Fruit fly (Drosophila melanogaster) whole organism, embryonic: ENCODE measurements around the gene Rdh.

ENCODE experiments used
- BEAF-32 ChIP-seq: fragments of 200-800 bp; sonication (Bioruptor generic); optimal IDR thresholded peaks from 3 replicates; lab custom pipeline; 2017; ENCODE audit warnings: missing biosample characterization, missing genetic modification characterization, mild to moderate bottlenecking, moderate library complexity, missing genetic modification reagents
- BtbVII ChIP-seq: fragments of 200-800 bp; sonication (Bioruptor generic); optimal IDR thresholded peaks from 3 replicates; lab custom pipeline; 2017; ENCODE audit warnings: missing biosample characterization, mild to moderate bottlenecking, missing genetic modification characterization
- CG12219 ChIP-seq: fragments of 200-800 bp; sonication (Bioruptor generic); optimal IDR thresholded peaks from 3 replicates; lab custom pipeline; 2018; ENCODE audit warnings: missing biosample characterization, mild to moderate bottlenecking, missing genetic modification characterization
- CG13123 ChIP-seq: fragments of 200-800 bp; sonication (Bioruptor generic); optimal IDR thresholded peaks from 2 replicates; lab custom pipeline; 2016; ENCODE audit warnings: missing biosample characterization, missing genetic modification characterization
- CG14667 ChIP-seq: fragments of 200-800 bp; sonication (Bioruptor generic); IDR thresholded peaks from 2 replicates; pipeline ENCODE4 v1.3.6; 2022; ENCODE audit warnings: missing biosample characterization, missing genetic modification characterization
- CG15601 ChIP-seq: fragments of 200-800 bp; sonication (Bioruptor generic); optimal IDR thresholded peaks from 3 replicates; lab custom pipeline; 2019; ENCODE audit warnings: missing biosample characterization, mild to moderate bottlenecking, missing genetic modification characterization, moderate library complexity
- CG1602 ChIP-seq: fragments of 200-800 bp; sonication (Bioruptor generic); optimal IDR thresholded peaks from 3 replicates; lab custom pipeline; 2016; ENCODE audit warnings: missing biosample characterization, missing genetic modification characterization
- CG16863 ChIP-seq: fragments of 200-800 bp; sonication (Bioruptor generic); optimal IDR thresholded peaks from 3 replicates; lab custom pipeline; 2016; ENCODE audit warnings: missing biosample characterization, missing genetic modification characterization
- CG18262 ChIP-seq: fragments of 200-800 bp; optimal IDR thresholded peaks from 3 replicates; lab custom pipeline; 2019; ENCODE audit warnings: missing biosample characterization, mild to moderate bottlenecking, missing genetic modification characterization, moderate library complexity
- CG1832 ChIP-seq: fragments of 200-800 bp; sonication (Bioruptor generic); optimal IDR thresholded peaks from 2 replicates; lab custom pipeline; 2017; ENCODE audit warnings: missing biosample characterization, mild to moderate bottlenecking, missing genetic modification characterization, inconsistent platforms
- CG18599 ChIP-seq: fragments of 200-800 bp; sonication (Bioruptor generic); optimal IDR thresholded peaks from 3 replicates; lab custom pipeline; 2017; ENCODE audit warnings: missing biosample characterization, missing genetic modification characterization, mild to moderate bottlenecking, moderate library complexity, missing genetic modification reagents
- CG31388 ChIP-seq: fragments of 200-800 bp; sonication (Bioruptor generic); optimal IDR thresholded peaks from 2 replicates; lab custom pipeline; 2016; ENCODE audit warnings: missing biosample characterization, missing genetic modification characterization
- CG32772 ChIP-seq: fragments of 200-800 bp; sonication (Bioruptor generic); IDR thresholded peaks from 2 replicates; pipeline ENCODE4 v1.3.6; 2022; ENCODE audit warnings: missing biosample characterization, missing genetic modification characterization
- CG4854 ChIP-seq: fragments of 200-800 bp; sonication (Bioruptor generic); optimal IDR thresholded peaks from 2 replicates; lab custom pipeline; 2016; ENCODE audit warnings: missing biosample characterization, missing genetic modification characterization, inconsistent platforms
- CG5245 ChIP-seq: fragments of 200-800 bp; sonication (Bioruptor generic); optimal IDR thresholded peaks from 3 replicates; lab custom pipeline; 2016; ENCODE audit warnings: missing biosample characterization, missing genetic modification characterization
- CG6683 ChIP-seq: fragments of 200-800 bp; sonication (Bioruptor generic); optimal IDR thresholded peaks from 2 replicates; lab custom pipeline; 2017; ENCODE audit warnings: missing biosample characterization, mild to moderate bottlenecking, missing genetic modification characterization, missing genetic modification reagents
- CG6854 ChIP-seq: fragments of 200-800 bp; sonication (Bioruptor generic); optimal IDR thresholded peaks from 3 replicates; lab custom pipeline; 2017; ENCODE audit warnings: missing biosample characterization, mild to moderate bottlenecking, missing genetic modification characterization
- CG7372 ChIP-seq: fragments of 200-800 bp; sonication (Bioruptor generic); IDR thresholded peaks from 2 replicates; pipeline ENCODE4 v1.3.6; 2022; ENCODE audit warnings: missing biosample characterization, missing genetic modification characterization
- CG8089 ChIP-seq: fragments of 200-800 bp; sonication (Bioruptor generic); optimal IDR thresholded peaks from 3 replicates; lab custom pipeline; 2016; ENCODE audit warnings: missing biosample characterization, missing genetic modification characterization
- CG8290 ChIP-seq, 3 experiments: fragments of 200-800 bp; sonication (Bioruptor generic); optimal IDR thresholded peaks; 2 replicates each; lab custom pipeline; 2016 to 2019; ENCODE audit warnings: missing biosample characterization in 3 of 3, missing genetic modification characterization in 3 of 3, mild to moderate bottlenecking in 2 of 3, moderate library complexity in 1 of 3
- CG9215 ChIP-seq: fragments of 200-800 bp; sonication (Bioruptor generic); IDR thresholded peaks from 2 replicates; pipeline ENCODE4 v1.3.6; 2022; ENCODE audit warnings: missing biosample characterization, missing genetic modification characterization
- CG9797 ChIP-seq: fragments of 200-800 bp; sonication (Bioruptor generic); optimal IDR thresholded peaks from 3 replicates; lab custom pipeline; 2018; ENCODE audit warnings: missing biosample characterization, mild to moderate bottlenecking, missing genetic modification characterization
- CoRest ChIP-seq: fragments of 200-800 bp; sonication (Bioruptor generic); optimal IDR thresholded peaks from 3 replicates; lab custom pipeline; 2018; ENCODE audit warnings: missing biosample characterization, mild to moderate bottlenecking, missing genetic modification characterization, moderate library complexity
- Fer1 ChIP-seq: fragments of 200-800 bp; sonication (Bioruptor generic); optimal IDR thresholded peaks from 2 replicates; lab custom pipeline; 2017; ENCODE audit warnings: missing biosample characterization, mild to moderate bottlenecking, missing genetic modification characterization
- H15 ChIP-seq: fragments of 200-800 bp; sonication (Bioruptor generic); IDR thresholded peaks from 3 replicates; pipeline ENCODE4 v1.3.6; 2022; ENCODE audit warnings: missing biosample characterization, missing genetic modification characterization
- Oli ChIP-seq: fragments of 200-800 bp; sonication (Bioruptor generic); optimal IDR thresholded peaks from 2 replicates; lab custom pipeline; 2018; ENCODE audit warnings: missing biosample characterization, mild to moderate bottlenecking, missing genetic modification characterization, moderate library complexity
- Ptx1 ChIP-seq: fragments of 200-800 bp; sonication (Bioruptor generic); IDR thresholded peaks from 2 replicates; pipeline ENCODE4 v1.3.6; 2022; ENCODE audit warnings: missing biosample characterization, missing genetic modification characterization
- Sin3A ChIP-seq: fragments of >200 bp; optimal IDR thresholded peaks from 2 replicates; lab custom pipeline; 2018
- Sry-β ChIP-seq: fragments of 200-800 bp; sonication (Bioruptor generic); optimal IDR thresholded peaks from 2 replicates; lab custom pipeline; 2018; ENCODE audit warnings: missing biosample characterization, mild to moderate bottlenecking, missing genetic modification characterization, moderate library complexity
- amos ChIP-seq: fragments of 200-800 bp; sonication (Bioruptor generic); IDR thresholded peaks from 2 replicates; pipeline ENCODE4 v1.3.6; 2022; ENCODE audit warnings: missing biosample characterization, missing genetic modification characterization; ENCODE audit not compliant: partially characterized antibody
- ara ChIP-seq: fragments of 200-800 bp; sonication (Bioruptor generic); IDR thresholded peaks from 2 replicates; pipeline ENCODE4 v1.3.6; 2022; ENCODE audit warnings: missing biosample characterization, missing genetic modification characterization
- ase ChIP-seq: fragments of 200-800 bp; sonication (Bioruptor generic); IDR thresholded peaks from 3 replicates; pipeline ENCODE4 v1.3.6; 2022; ENCODE audit warnings: missing biosample characterization, missing genetic modification characterization
- ash1 ChIP-seq: fragments of 200-800 bp; sonication (Bioruptor generic); optimal IDR thresholded peaks from 2 replicates; lab custom pipeline; 2018; ENCODE audit warnings: missing biosample characterization, mild to moderate bottlenecking, missing genetic modification characterization
- btn ChIP-seq: fragments of 200-800 bp; sonication (Bioruptor generic); optimal IDR thresholded peaks from 2 replicates; lab custom pipeline; 2016; ENCODE audit warnings: missing biosample characterization, missing genetic modification characterization
- cad ChIP-seq: fragments of >200 bp; optimal IDR thresholded peaks from 2 replicates; lab custom pipeline; 2017; ENCODE audit warnings: missing biosample characterization, missing genetic modification characterization
- gcm ChIP-seq: fragments of 200-800 bp; sonication (Bioruptor generic); optimal IDR thresholded peaks from 2 replicates; lab custom pipeline; 2019; ENCODE audit warnings: missing biosample characterization, mild to moderate bottlenecking, missing genetic modification characterization, moderate library complexity
- grau ChIP-seq: fragments of 200-800 bp; optimal IDR thresholded peaks from 3 replicates; lab custom pipeline; 2019; ENCODE audit warnings: missing biosample characterization, mild to moderate bottlenecking, missing genetic modification characterization, moderate library complexity
- her ChIP-seq: fragments of 200-800 bp; sonication (Bioruptor generic); optimal IDR thresholded peaks from 2 replicates; lab custom pipeline; 2016; ENCODE audit warnings: missing biosample characterization, missing genetic modification characterization
- klu ChIP-seq: fragments of 200-800 bp; sonication (Bioruptor generic); IDR thresholded peaks from 2 replicates; pipeline ENCODE4 v1.3.6; 2022; ENCODE audit warnings: missing biosample characterization, missing genetic modification characterization
- lola ChIP-seq, 3 experiments: fragments of >200 bp in 2 of 3; fragments of 200-800 bp in 1 of 3; sonication (Bioruptor generic) in 1 of 3; optimal IDR thresholded peaks; 2 replicates each; lab custom pipeline; 2017 to 2019; ENCODE audit warnings: missing biosample characterization in 3 of 3, missing genetic modification characterization in 3 of 3, mild to moderate bottlenecking in 1 of 3, moderate library complexity in 1 of 3
- nmo ChIP-seq: fragments of 200-800 bp; sonication (Bioruptor generic); optimal IDR thresholded peaks from 2 replicates; lab custom pipeline; 2018; ENCODE audit warnings: missing biosample characterization, mild to moderate bottlenecking, missing genetic modification characterization, moderate library complexity
- onecut ChIP-seq: fragments of 200-800 bp; sonication (Bioruptor generic); IDR thresholded peaks from 2 replicates; pipeline ENCODE4 v1.3.6; 2022; ENCODE audit warnings: missing biosample characterization, missing genetic modification characterization
- p53 ChIP-seq: fragments of 200-800 bp; sonication (Bioruptor generic); optimal IDR thresholded peaks from 2 replicates; lab custom pipeline; 2016; ENCODE audit warnings: missing biosample characterization, missing genetic modification characterization
- pnt ChIP-seq: fragments of 200-800 bp; sonication (Bioruptor generic); optimal IDR thresholded peaks from 3 replicates; lab custom pipeline; 2016; ENCODE audit warnings: missing biosample characterization, missing genetic modification characterization
- ranshi ChIP-seq: fragments of 200-800 bp; sonication (Bioruptor generic); IDR thresholded peaks from 2 replicates; pipeline ENCODE4 v1.3.6; 2022; ENCODE audit warnings: missing biosample characterization, missing genetic modification characterization
- sim ChIP-seq: fragments of 200-800 bp; sonication (Bioruptor generic); IDR thresholded peaks from 2 replicates; pipeline ENCODE4 v1.3.6; 2022; ENCODE audit warnings: missing biosample characterization, missing genetic modification characterization
- sna ChIP-seq: fragments of 200-800 bp; sonication (Bioruptor generic); IDR thresholded peaks from 2 replicates; pipeline ENCODE4 v1.3.6; 2022; ENCODE audit warnings: missing biosample characterization, missing genetic modification characterization; ENCODE audit not compliant: partially characterized antibody
- trh ChIP-seq: fragments of 200-800 bp; sonication (Bioruptor generic); optimal IDR thresholded peaks from 2 replicates; lab custom pipeline; 2016; ENCODE audit warnings: missing biosample characterization, missing genetic modification characterization
- wdn ChIP-seq: fragments of 200-800 bp; sonication (Bioruptor generic); IDR thresholded peaks from 2 replicates; pipeline ENCODE4 v1.3.6; 2022; ENCODE audit warnings: missing biosample characterization, missing genetic modification characterization

Gene Rdh

DNA sequence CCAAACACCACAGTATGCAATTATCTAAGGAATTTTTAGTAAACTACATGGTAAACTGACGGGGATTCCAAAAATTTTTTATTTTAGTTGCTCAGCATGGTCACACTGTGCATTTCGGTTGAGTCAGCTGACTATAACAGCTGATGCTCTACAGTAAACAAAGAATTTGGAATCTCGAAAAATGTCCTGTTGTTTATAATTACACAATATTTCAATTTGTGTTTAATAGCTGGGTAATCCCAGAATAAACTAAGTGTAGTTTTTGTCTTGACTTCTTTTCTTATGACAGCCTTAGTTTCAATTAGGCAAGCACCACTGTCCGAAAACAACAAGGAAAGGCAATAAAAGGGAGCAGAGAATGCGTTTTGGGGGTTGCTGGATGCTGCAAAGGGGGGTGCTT is 39.6 kb upstream of the Rdh start (continued):
- TF ChIP-seq CG7372 (no peak), grau (tag; lab: Kevin White, UChicago) (peak; percentile 87), CG18599 (no peak), klu (GFP tag; lab: Robert Waterston, UW) (no peak), CG31388 (GFP tag; lab: Kevin White, UChicago) (no peak), ara (peak; percentile 67), ash1 (no peak), gcm (no peak), Ptx1 (GFP tag; lab: Robert Waterston, UW) (peak; percentile 60), nmo (peak; percentile 16), Fer1 (no peak), CG18262 (tag; lab: Kevin White, UChicago) (peak; percentile 41), lola (GFP tag; optimal IDR thresholded peaks at IDR 0.05; lab: Kevin White, UChicago) (no peak), CG6683 (GFP tag; lab: Kevin White, UChicago) (no peak), sim (GFP tag; lab: Robert Waterston, UW) (0 out of 2 replicates have a peak, but pooled peaks have one; percentile 32), Sry-β (GFP tag; lab: Kevin White, UChicago) (no peak), CG5245 (GFP tag; lab: Kevin White, UChicago) (no peak), CG16863 (GFP tag; lab: Kevin White, UChicago) (no peak), onecut (GFP tag; lab: Robert Waterston, UW) (peak; percentile 40), CG8089 (GFP tag; lab: Kevin White, UChicago) (no peak), CG6854 (GFP tag; lab: Kevin White, UChicago) (no peak), ranshi (peak; percentile 28; the same call in 1 of the 2 replicates), BEAF-32 (no peak), p53 (GFP tag; lab: Kevin White, UChicago) (no peak), CG13123 (GFP tag; lab: Kevin White, UChicago) (no peak), CG4854 (no peak), CG14667 (no peak), CG1832 (no peak), cad (GFP tag; lab: Kevin White, UChicago) (no peak), Sin3A (lab: Kevin White, UChicago) (no peak), CG9215 (GFP tag; lab: Robert Waterston, UW) (0 out of 2 replicates have a peak, but pooled peaks have one; percentile 5), sna (GFP tag; lab: Robert Waterston, UW) (no peak), wdn (GFP tag; lab: Robert Waterston, UW) (no peak), CG32772 (no peak), Oli (tag; lab: Kevin White, UChicago) (peak; percentile 37), pnt (GFP tag; lab: Kevin White, UChicago) (no peak), her (GFP tag; lab: Kevin White, UChicago) (no peak), H15 (GFP tag; lab: Robert Waterston, UW) (peak; percentile 49; the same call in 1 of the 3 replicates), trh (GFP tag; lab: Kevin White, UChicago) (no peak), CG1602 (GFP tag; lab: Kevin White, UChicago) (no peak), CG15601 (no peak), CG9797 (GFP tag; lab: Kevin White, UChicago) (no peak), CG8290 (GFP tag; optimal IDR thresholded peaks at IDR 0.05; lab: Kevin White, UChicago) (no peak), CG8290 (tag; optimal IDR thresholded peaks at IDR 0.05; lab: Kevin White, UChicago) (peak in 1 of 2 experiments; percentile 7), amos (GFP tag; lab: Robert Waterston, UW) (no peak), btn (GFP tag; lab: Kevin White, UChicago) (no peak), CoRest (tag; lab: Kevin White, UChicago) (no peak), ase (GFP tag; lab: Robert Waterston, UW) (no peak), CG12219 (peak; percentile 11), BtbVII (GFP tag; lab: Kevin White, UChicago) (no peak)
